Fruit fly (Drosophila melanogaster): ENCODE results near the gene Tango5.
A peak's percentile ranks its signal among the peaks of the same experiment; 100 is the strongest.

The Tango5 gene

dm6 chrX:10743825-10744224, 20.4 kb downstream of the Tango5 start:
- TF ChIP-seq Dfd (GFP tag; optimal IDR thresholded peaks at IDR 0.05) (peak; percentile 69), br (GFP tag; optimal IDR thresholded peaks at IDR 0.05) (no peak)

- TF ChIP-seq Sp1 (GFP tag; optimal IDR thresholded peaks at IDR 0.05) (no peak), CG32264 (GFP tag; optimal IDR thresholded peaks at IDR 0.05) (no peak), fru (GFP tag; optimal IDR thresholded peaks at IDR 0.05) (no peak), tai (GFP tag; optimal IDR thresholded peaks at IDR 0.05) (no peak), psq (GFP tag; optimal IDR thresholded peaks at IDR 0.05) (no peak), Rel (GFP tag; optimal IDR thresholded peaks at IDR 0.05) (no peak), Rel (tag; optimal IDR thresholded peaks at IDR 0.05) (no peak), sage (GFP tag; optimal IDR thresholded peaks at IDR 0.05) (no peak), N (GFP tag; optimal IDR thresholded peaks at IDR 0.05) (no peak), br (GFP tag; optimal IDR thresholded peaks at IDR 0.05) (no peak), rgr (GFP tag; optimal IDR thresholded peaks at IDR 0.05) (no peak), Vsx2 (GFP tag; optimal IDR thresholded peaks at IDR 0.05; ENCODE audit: partially characterized antibody) (no peak), brk (GFP tag; optimal IDR thresholded peaks at IDR 0.05) (no peak), sv (GFP tag; optimal IDR thresholded peaks at IDR 0.05) (no peak), usp (GFP tag; optimal IDR thresholded peaks at IDR 0.05) (no peak), Hr78 (GFP tag; optimal IDR thresholded peaks at IDR 0.05) (no peak), HLH106 (tag; optimal IDR thresholded peaks at IDR 0.05) (no peak)
These were observed 21.6 kb downstream of the Tango5 start for dm6 chrX:10742578-10742976.

DNA sequence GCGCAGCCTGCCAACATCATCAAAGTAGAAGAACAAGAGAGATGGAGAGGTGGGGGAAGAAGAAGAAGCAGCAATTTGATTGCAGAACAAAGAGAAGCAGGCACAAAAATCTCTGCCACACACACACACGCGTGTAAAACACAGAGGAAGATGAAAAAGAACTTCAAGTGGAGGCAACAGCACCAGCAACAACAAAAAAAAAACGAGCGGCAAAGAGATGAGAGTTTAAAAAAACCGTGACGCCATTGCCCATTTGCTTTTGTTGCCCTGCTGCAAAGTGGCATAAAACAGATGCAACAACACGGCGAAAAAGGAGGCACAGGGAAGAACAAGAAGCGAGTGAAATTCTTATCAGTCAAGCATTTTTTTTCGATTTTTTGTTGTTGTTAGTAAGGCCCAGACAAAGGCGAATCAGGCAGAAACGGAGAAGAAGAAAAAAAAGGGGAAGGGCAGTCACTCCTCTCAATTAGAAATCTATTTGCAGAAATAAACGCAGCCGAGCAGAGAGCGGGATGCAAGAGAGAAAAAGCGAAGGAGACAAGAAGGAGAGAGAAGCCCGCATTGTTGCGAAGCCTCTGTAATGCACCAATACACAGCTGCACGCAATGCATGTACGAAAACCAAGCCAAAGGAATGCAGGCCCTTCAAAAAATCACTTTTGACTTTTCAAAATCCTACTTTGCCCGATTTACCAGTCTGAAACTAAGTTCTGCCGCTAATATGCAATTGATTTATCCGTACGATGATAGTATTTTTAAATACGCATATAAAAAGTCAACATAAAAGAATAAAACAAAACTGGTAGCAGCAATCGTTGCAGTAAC, 22.2 kb downstream of the Tango5 start:
- TF ChIP-seq Abd-B (GFP tag; optimal IDR thresholded peaks at IDR 0.05), result no peak
- TF ChIP-seq dsf (GFP tag; optimal IDR thresholded peaks at IDR 0.05; ENCODE audit: borderline replicate concordance), result no peak
- TF ChIP-seq jim (GFP tag; optimal IDR thresholded peaks at IDR 0.05), result no peak
- TF ChIP-seq Sp1 (GFP tag; optimal IDR thresholded peaks at IDR 0.05), result peak; percentile 35
- TF ChIP-seq fru (GFP tag; optimal IDR thresholded peaks at IDR 0.05), result peak; percentile 21
- TF ChIP-seq Hr83 (GFP tag; optimal IDR thresholded peaks at IDR 0.05; ENCODE audit: poor library complexity, severe bottlenecking), result no peak
- no peak for TF ChIP-seq CrebA (GFP tag; optimal IDR thresholded peaks at IDR 0.05; ENCODE audit: borderline replicate concordance)
- peak; percentile 7 for TF ChIP-seq Hnf4 (GFP tag; optimal IDR thresholded peaks at IDR 0.05)
- no peak for TF ChIP-seq h (GFP tag; optimal IDR thresholded peaks at IDR 0.05)
- TF ChIP-seq Rel (GFP tag; optimal IDR thresholded peaks at IDR 0.05), result no peak
- no peak for TF ChIP-seq Rel (tag; optimal IDR thresholded peaks at IDR 0.05)
- TF ChIP-seq sv (GFP tag; optimal IDR thresholded peaks at IDR 0.05), result no peak
- TF ChIP-seq Myc (optimal IDR thresholded peaks at IDR 0.05), result no peak
- peak; percentile 25 for TF ChIP-seq Jra (GFP tag; optimal IDR thresholded peaks at IDR 0.05)
- no peak for TF ChIP-seq tai (GFP tag; optimal IDR thresholded peaks at IDR 0.05)
- peak; percentile 88 for TF ChIP-seq psq (GFP tag; optimal IDR thresholded peaks at IDR 0.05)
- no peak for TF ChIP-seq GATAd (GFP tag; optimal IDR thresholded peaks at IDR 0.05)
- TF ChIP-seq Dfd (GFP tag; optimal IDR thresholded peaks at IDR 0.05), result no peak
- TF ChIP-seq lola (GFP tag; optimal IDR thresholded peaks at IDR 0.05), result no peak

dm6 chrX:10740953-10741500, 23.2 kb downstream of the Tango5 start:
- TF ChIP-seq foxo (GFP tag; optimal IDR thresholded peaks at IDR 0.05), result peak in 1 of 2 experiments; percentile 46
- peak; percentile 49 for TF ChIP-seq Sp1 (GFP tag; optimal IDR thresholded peaks at IDR 0.05)
- TF ChIP-seq fru (GFP tag; optimal IDR thresholded peaks at IDR 0.05), result peak; percentile 34
- TF ChIP-seq tai (GFP tag; optimal IDR thresholded peaks at IDR 0.05), result no peak
- TF ChIP-seq HLH106 (tag; optimal IDR thresholded peaks at IDR 0.05), result peak; percentile 42
- no peak for TF ChIP-seq psq (GFP tag; optimal IDR thresholded peaks at IDR 0.05)
- peak; percentile 10 for TF ChIP-seq woc (GFP tag; optimal IDR thresholded peaks at IDR 0.05)

All from whole organism, wandering third instar larva.